Fruit fly (Drosophila melanogaster) whole organism, embryonic: ENCODE data around the gene CG9391.

ENCODE experiments used
- CG10431 ChIP-seq: fragments of 200-800 bp; sonication (Bioruptor generic); optimal IDR thresholded peaks from 3 replicates; lab custom pipeline; 2018; ENCODE audit warnings: missing biosample characterization, mild to moderate bottlenecking, missing genetic modification characterization
- CG10979 ChIP-seq: fragments of 200-800 bp; sonication (Bioruptor generic); optimal IDR thresholded peaks from 2 replicates; lab custom pipeline; 2018; ENCODE audit warnings: missing biosample characterization, mild to moderate bottlenecking, missing genetic modification characterization, moderate library complexity
- CG15479 ChIP-seq: fragments of 200-800 bp; sonication (Bioruptor generic); optimal IDR thresholded peaks from 3 replicates; lab custom pipeline; 2019; ENCODE audit warnings: missing biosample characterization, mild to moderate bottlenecking, missing genetic modification characterization, moderate library complexity
- CG1647 ChIP-seq: fragments of 200-800 bp; sonication (Bioruptor generic); optimal IDR thresholded peaks from 3 replicates; lab custom pipeline; 2016; ENCODE audit warnings: missing biosample characterization, missing genetic modification characterization
- CG16813 ChIP-seq: fragments of 200-800 bp; sonication (Bioruptor generic); IDR thresholded peaks from 3 replicates; pipeline ENCODE4 v1.3.6; 2022; ENCODE audit warnings: missing biosample characterization, missing genetic modification characterization; ENCODE audit not compliant: partially characterized antibody
- CG2116 ChIP-seq: fragments of 200-800 bp; sonication (Bioruptor generic); optimal IDR thresholded peaks from 3 replicates; lab custom pipeline; 2018; ENCODE audit warnings: missing biosample characterization, mild to moderate bottlenecking, missing genetic modification characterization
- CG2889 ChIP-seq: fragments of 200-800 bp; sonication (Bioruptor generic); IDR thresholded peaks from 3 replicates; pipeline ENCODE4 v1.3.6; 2022; ENCODE audit warnings: missing biosample characterization, missing genetic modification characterization
- CG32772 ChIP-seq: fragments of 200-800 bp; sonication (Bioruptor generic); IDR thresholded peaks from 2 replicates; pipeline ENCODE4 v1.3.6; 2022; ENCODE audit warnings: missing biosample characterization, missing genetic modification characterization
- CG4328 ChIP-seq: fragments of 200-800 bp; sonication (Bioruptor generic); optimal IDR thresholded peaks from 3 replicates; lab custom pipeline; 2017; ENCODE audit warnings: missing biosample characterization, missing genetic modification reagents, missing genetic modification characterization
- CG5245 ChIP-seq: fragments of 200-800 bp; sonication (Bioruptor generic); optimal IDR thresholded peaks from 3 replicates; lab custom pipeline; 2016; ENCODE audit warnings: missing biosample characterization, missing genetic modification characterization
- CG6765 ChIP-seq: fragments of 200-800 bp; sonication (Bioruptor generic); optimal IDR thresholded peaks from 3 replicates; lab custom pipeline; 2017; ENCODE audit warnings: missing biosample characterization, mild to moderate bottlenecking, missing genetic modification characterization
- CG7786 ChIP-seq: fragments of 200-800 bp; sonication (Bioruptor generic); optimal IDR thresholded peaks from 2 replicates; lab custom pipeline; 2016; ENCODE audit warnings: missing biosample characterization, missing genetic modification characterization
- CG7963 ChIP-seq: fragments of 200-800 bp; sonication (Bioruptor generic); IDR thresholded peaks from 3 replicates; pipeline ENCODE4 v1.3.6; 2022; ENCODE audit warnings: missing biosample characterization, missing genetic modification characterization; ENCODE audit not compliant: partially characterized antibody
- CG8290 ChIP-seq, 3 experiments: fragments of 200-800 bp; sonication (Bioruptor generic); optimal IDR thresholded peaks; 2 replicates each; lab custom pipeline; 2016 to 2019; ENCODE audit warnings: missing biosample characterization in 3 of 3, missing genetic modification characterization in 3 of 3, mild to moderate bottlenecking in 2 of 3, moderate library complexity in 1 of 3
- CHES-1-like ChIP-seq: fragments of 200-800 bp; sonication (Bioruptor generic); optimal IDR thresholded peaks from 2 replicates; lab custom pipeline; 2016; ENCODE audit warnings: missing biosample characterization, missing genetic modification characterization
- Camta ChIP-seq: fragments of 200-800 bp; sonication (Bioruptor generic); optimal IDR thresholded peaks from 2 replicates; lab custom pipeline; 2016; ENCODE audit warnings: missing biosample characterization, missing genetic modification characterization
- Dfd ChIP-seq, 2 experiments: fragments of >200 bp; optimal IDR thresholded peaks; 2 replicates each; lab custom pipeline; 2017; ENCODE audit warnings: missing biosample characterization in 2 of 2, missing genetic modification characterization in 2 of 2
- Gug ChIP-seq: fragments of 200-800 bp; sonication (Bioruptor generic); IDR thresholded peaks from 4 replicates; pipeline ENCODE4 v1.3.6; 2022; ENCODE audit warnings: missing biosample characterization, missing genetic modification characterization
- H2.0 ChIP-seq: fragments of 200-800 bp; sonication (Bioruptor generic); IDR thresholded peaks from 2 replicates; pipeline ENCODE4 v1.3.6; 2022; ENCODE audit warnings: missing biosample characterization, missing genetic modification characterization
- Hsf ChIP-seq: fragments of 200-800 bp; sonication (Bioruptor generic); optimal IDR thresholded peaks from 3 replicates; lab custom pipeline; 2016; ENCODE audit warnings: missing biosample characterization, missing genetic modification characterization
- MTF-1 ChIP-seq: fragments of 200-800 bp; sonication (Bioruptor generic); optimal IDR thresholded peaks from 2 replicates; lab custom pipeline; 2018; ENCODE audit warnings: missing biosample characterization, mild to moderate bottlenecking, missing genetic modification characterization, borderline replicate concordance
- NC2β ChIP-seq: fragments of 200-800 bp; sonication (Bioruptor generic); optimal IDR thresholded peaks from 2 replicates; lab custom pipeline; 2016; ENCODE audit warnings: missing biosample characterization, missing genetic modification characterization
- Nf-YC ChIP-seq: fragments of 200-800 bp; optimal IDR thresholded peaks from 3 replicates; lab custom pipeline; 2019; ENCODE audit warnings: missing biosample characterization, mild to moderate bottlenecking, missing genetic modification characterization, moderate library complexity
- Six4 ChIP-seq: fragments of 200-800 bp; sonication (Bioruptor generic); optimal IDR thresholded peaks from 2 replicates; lab custom pipeline; 2016; ENCODE audit warnings: missing biosample characterization, missing genetic modification characterization
- Ssrp ChIP-seq: fragments of 200-800 bp; sonication (Bioruptor generic); optimal IDR thresholded peaks from 2 replicates; lab custom pipeline; 2018; ENCODE audit warnings: missing biosample characterization, mild to moderate bottlenecking, missing genetic modification characterization, moderate library complexity
- Xrp1 ChIP-seq: fragments of 200-800 bp; sonication (Bioruptor generic); IDR thresholded peaks from 2 replicates; pipeline ENCODE4 v1.3.6; 2022; ENCODE audit warnings: missing biosample characterization, missing genetic modification characterization
- amos ChIP-seq: fragments of 200-800 bp; sonication (Bioruptor generic); IDR thresholded peaks from 2 replicates; pipeline ENCODE4 v1.3.6; 2022; ENCODE audit warnings: missing biosample characterization, missing genetic modification characterization; ENCODE audit not compliant: partially characterized antibody
- chm ChIP-seq: fragments of 200-800 bp; sonication (Bioruptor generic); IDR thresholded peaks from 2 replicates; pipeline ENCODE4 v1.3.6; 2022; ENCODE audit warnings: missing biosample characterization, missing genetic modification characterization
- croc ChIP-seq: fragments of 200-800 bp; sonication (Bioruptor generic); conservative IDR thresholded peaks from 3 replicates; pipeline ENCODE4 v1.3.6; 2022; ENCODE audit warnings: missing biosample characterization, missing genetic modification characterization
- dm ChIP-seq: fragments of 200-800 bp; sonication (Bioruptor generic); optimal IDR thresholded peaks from 3 replicates; lab custom pipeline; 2016; ENCODE audit warnings: missing biosample characterization, missing genetic modification characterization
- dysf ChIP-seq: fragments of 200-800 bp; sonication (Bioruptor generic); IDR thresholded peaks from 3 replicates; pipeline ENCODE4 v1.3.6; 2022; ENCODE audit warnings: missing biosample characterization, missing genetic modification characterization
- exex ChIP-seq: fragments of 200-800 bp; sonication (Bioruptor generic); optimal IDR thresholded peaks from 4 replicates; lab custom pipeline; 2018; ENCODE audit warnings: missing biosample characterization, mild to moderate bottlenecking, missing genetic modification characterization, moderate library complexity
- eyg ChIP-seq: fragments of 200-800 bp; sonication (Bioruptor generic); optimal IDR thresholded peaks from 3 replicates; lab custom pipeline; 2016; ENCODE audit warnings: missing biosample characterization, missing genetic modification characterization
- fd96Cb ChIP-seq: fragments of 200-800 bp; sonication (Bioruptor generic); optimal IDR thresholded peaks from 2 replicates; lab custom pipeline; 2018; ENCODE audit warnings: missing biosample characterization, mild to moderate bottlenecking, missing genetic modification characterization, moderate library complexity
- gsb-n ChIP-seq: fragments of 200-800 bp; sonication (Bioruptor generic); optimal IDR thresholded peaks from 3 replicates; lab custom pipeline; 2018; ENCODE audit warnings: missing biosample characterization, mild to moderate bottlenecking, missing genetic modification characterization
- h ChIP-seq: fragments of >200 bp; optimal IDR thresholded peaks from 2 replicates; lab custom pipeline; 2017
- kah ChIP-seq: fragments of 200-800 bp; sonication (Bioruptor generic); optimal IDR thresholded peaks from 2 replicates; lab custom pipeline; 2018; ENCODE audit warnings: missing biosample characterization, mild to moderate bottlenecking, missing genetic modification characterization
- knrl ChIP-seq: fragments of 200-800 bp; sonication (Bioruptor generic); IDR thresholded peaks from 3 replicates; pipeline ENCODE4 v1.3.6; 2022; ENCODE audit warnings: missing biosample characterization, missing genetic modification characterization; ENCODE audit not compliant: partially characterized antibody
- lola ChIP-seq, 3 experiments: fragments of >200 bp in 2 of 3; fragments of 200-800 bp in 1 of 3; sonication (Bioruptor generic) in 1 of 3; optimal IDR thresholded peaks; 2 replicates each; lab custom pipeline; 2017 to 2019; ENCODE audit warnings: missing biosample characterization in 3 of 3, missing genetic modification characterization in 3 of 3, mild to moderate bottlenecking in 1 of 3, moderate library complexity in 1 of 3
- maf-S ChIP-seq: fragments of 200-800 bp; sonication (Bioruptor generic); optimal IDR thresholded peaks from 2 replicates; lab custom pipeline; 2016; ENCODE audit warnings: missing biosample characterization, missing genetic modification characterization
- mld ChIP-seq: fragments of 200-800 bp; sonication (Bioruptor generic); IDR thresholded peaks from 3 replicates; pipeline ENCODE4 v1.3.6; 2022; ENCODE audit warnings: missing biosample characterization, missing genetic modification characterization; ENCODE audit not compliant: partially characterized antibody
- org-1 ChIP-seq: fragments of 200-800 bp; sonication (Bioruptor generic); optimal IDR thresholded peaks from 2 replicates; lab custom pipeline; 2017; ENCODE audit warnings: missing biosample characterization, missing genetic modification characterization
- sqz ChIP-seq: fragments of 200-800 bp; sonication (Bioruptor generic); optimal IDR thresholded peaks from 3 replicates; lab custom pipeline; 2018; ENCODE audit warnings: missing biosample characterization, mild to moderate bottlenecking, missing genetic modification characterization
- tna ChIP-seq: fragments of 200-800 bp; sonication (Bioruptor generic); IDR thresholded peaks from 2 replicates; pipeline ENCODE4 v1.3.6; 2022; ENCODE audit warnings: missing biosample characterization, missing genetic modification characterization; ENCODE audit not compliant: partially characterized antibody
- trh ChIP-seq: fragments of 200-800 bp; sonication (Bioruptor generic); optimal IDR thresholded peaks from 2 replicates; lab custom pipeline; 2016; ENCODE audit warnings: missing biosample characterization, missing genetic modification characterization
- vvl ChIP-seq: fragments of 200-800 bp; sonication (Bioruptor generic); IDR thresholded peaks from 2 replicates; pipeline ENCODE4 v1.3.6; 2022; ENCODE audit warnings: missing biosample characterization, missing genetic modification characterization
- wdn ChIP-seq: fragments of 200-800 bp; sonication (Bioruptor generic); IDR thresholded peaks from 2 replicates; pipeline ENCODE4 v1.3.6; 2022; ENCODE audit warnings: missing biosample characterization, missing genetic modification characterization
- z ChIP-seq: fragments of 200-800 bp; sonication (Bioruptor generic); IDR thresholded peaks from 3 replicates; pipeline ENCODE4 v1.3.6; 2022; ENCODE audit warnings: missing biosample characterization, missing genetic modification characterization
- zen2 ChIP-seq: fragments of 200-800 bp; sonication (Bioruptor generic); IDR thresholded peaks from 3 replicates; pipeline ENCODE4 v1.3.6; 2022; ENCODE audit warnings: missing biosample characterization, missing genetic modification characterization; ENCODE audit not compliant: partially characterized antibody
- zfh2 ChIP-seq: fragments of 200-800 bp; sonication (Bioruptor generic); optimal IDR thresholded peaks from 2 replicates; lab custom pipeline; 2016; ENCODE audit warnings: missing biosample characterization, missing genetic modification characterization

The CG9391 gene

DNA sequence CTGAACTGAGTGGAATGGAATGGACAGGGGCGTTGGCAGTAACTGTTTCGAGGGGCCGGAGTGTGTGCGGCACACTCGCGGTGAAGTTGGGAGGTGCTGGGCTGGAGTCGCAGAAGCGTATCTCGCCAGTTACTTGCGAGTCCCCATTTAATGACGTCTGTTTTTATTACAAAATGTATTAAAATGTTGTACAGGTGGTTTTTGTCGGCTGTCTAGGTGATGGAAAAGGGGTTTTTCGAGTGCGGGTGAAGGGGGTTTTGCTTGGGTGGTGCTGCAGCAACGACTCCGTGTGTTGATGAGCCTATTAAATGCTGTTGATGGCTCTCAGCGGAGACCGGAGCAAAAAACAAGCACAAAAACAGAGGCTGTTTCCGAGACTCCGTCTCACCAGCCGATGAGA lies 16.8 kb downstream of the CG9391 start (continued):
- TF ChIP-seq Xrp1 (GFP tag; lab: Robert Waterston, UW): peak; percentile 46; the same call in 1 of the 2 replicates
- no peak for TF ChIP-seq kah
- peak; percentile 38; the same call in 1 of the 2 replicates for TF ChIP-seq H2.0
- peak; percentile 81; the same call in 2 of the 3 replicates for TF ChIP-seq z
- no peak for TF ChIP-seq sqz (GFP tag; lab: Kevin White, UChicago)
- no peak for TF ChIP-seq chm (GFP tag; lab: Robert Waterston, UW)
- TF ChIP-seq CG5245 (GFP tag; lab: Kevin White, UChicago): no peak
- TF ChIP-seq Gug (GFP tag; lab: Robert Waterston, UW): peak; percentile 44; the same call in 1 of the 4 replicates
- no peak for TF ChIP-seq Dfd (GFP tag; optimal IDR thresholded peaks at IDR 0.05; lab: Kevin White, UChicago)
- TF ChIP-seq MTF-1 (GFP tag; lab: Kevin White, UChicago): no peak
- no peak for TF ChIP-seq Six4
- no peak for TF ChIP-seq CG10431 (GFP tag; lab: Kevin White, UChicago)
- TF ChIP-seq CHES-1-like: no peak
- no peak for TF ChIP-seq exex (tag; lab: Kevin White, UChicago)
- TF ChIP-seq croc (GFP tag; lab: Robert Waterston, UW): no peak
- no peak for TF ChIP-seq CG6765 (GFP tag; lab: Kevin White, UChicago)
- no peak for TF ChIP-seq CG16813 (GFP tag; lab: Robert Waterston, UW)
- TF ChIP-seq maf-S (GFP tag; lab: Kevin White, UChicago): no peak
- no peak for TF ChIP-seq trh (GFP tag; lab: Kevin White, UChicago)
- no peak for TF ChIP-seq Hsf (GFP tag; lab: Kevin White, UChicago)
- no peak for TF ChIP-seq lola (GFP tag; optimal IDR thresholded peaks at IDR 0.05; lab: Kevin White, UChicago)
- TF ChIP-seq CG32772 (GFP tag; lab: Robert Waterston, UW): no peak
- no peak for TF ChIP-seq dysf
- TF ChIP-seq NC2β (GFP tag; lab: Kevin White, UChicago): no peak
- TF ChIP-seq wdn (GFP tag; lab: Robert Waterston, UW): no peak
- TF ChIP-seq knrl (GFP tag; lab: Robert Waterston, UW): no peak
- TF ChIP-seq CG10979 (tag; lab: Kevin White, UChicago): peak; percentile 14
- 0 out of 2 replicates have a peak, but pooled peaks have one; percentile 15 for TF ChIP-seq vvl (GFP tag; lab: Robert Waterston, UW)
- no peak for TF ChIP-seq tna (GFP tag; lab: Robert Waterston, UW)
- TF ChIP-seq Ssrp: no peak
- TF ChIP-seq amos: no peak
- no peak for TF ChIP-seq dm
- no peak for TF ChIP-seq CG2116
- TF ChIP-seq Camta (GFP tag; lab: Kevin White, UChicago): no peak
- no peak for TF ChIP-seq CG4328 (GFP tag; lab: Kevin White, UChicago)
- no peak for TF ChIP-seq zen2 (GFP tag; lab: Robert Waterston, UW)
- no peak for TF ChIP-seq h (lab: Kevin White, UChicago)
- TF ChIP-seq org-1 (GFP tag; lab: Kevin White, UChicago): no peak
- TF ChIP-seq zfh2 (GFP tag; lab: Kevin White, UChicago): no peak
- TF ChIP-seq CG15479: no peak
- TF ChIP-seq gsb-n (tag; lab: Kevin White, UChicago): no peak
- no peak for TF ChIP-seq CG7963 (GFP tag; lab: Robert Waterston, UW)
- no peak for TF ChIP-seq fd96Cb (tag; lab: Kevin White, UChicago)
- TF ChIP-seq Nf-YC (tag; lab: Kevin White, UChicago): no peak
- TF ChIP-seq CG8290 (GFP tag; optimal IDR thresholded peaks at IDR 0.05; lab: Kevin White, UChicago): no peak
- peak in 1 of 2 experiments; percentile 16 for TF ChIP-seq CG8290 (tag; optimal IDR thresholded peaks at IDR 0.05; lab: Kevin White, UChicago)
- no peak for TF ChIP-seq eyg (GFP tag; lab: Kevin White, UChicago)
- TF ChIP-seq CG7786: no peak
- no peak for TF ChIP-seq CG1647 (GFP tag; lab: Kevin White, UChicago)
- 0 out of 3 replicates have a peak, but pooled peaks have one; percentile 22 for TF ChIP-seq CG2889
- no peak for TF ChIP-seq mld (GFP tag; lab: Robert Waterston, UW)
